Fruit fly (Drosophila melanogaster): ENCODE measurements around the gene CG4586.

DNA sequence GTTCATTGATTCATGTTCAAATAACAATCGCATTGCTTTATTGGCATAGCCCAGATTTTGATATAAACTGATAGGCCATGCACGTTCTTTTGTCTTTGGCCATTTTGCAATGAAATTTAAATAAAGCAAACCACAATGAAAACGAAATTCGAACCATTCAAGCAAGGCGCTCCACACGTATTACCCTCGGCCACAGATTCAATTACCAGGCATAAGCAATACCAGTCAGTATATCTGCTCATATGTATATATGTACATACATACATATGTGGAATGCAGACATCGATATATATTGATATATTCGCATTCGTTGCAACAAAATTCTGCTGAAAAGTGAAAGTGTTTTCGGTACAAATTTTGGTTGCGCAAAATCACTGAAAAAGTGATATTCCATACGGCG lies 25.5 kb downstream of the CG4586 start:
- TF ChIP-seq usp (GFP tag; optimal IDR thresholded peaks at IDR 0.05) (no peak), psq (optimal IDR thresholded peaks at IDR 0.05) (no peak), EcR (GFP tag; optimal IDR thresholded peaks at IDR 0.05) (no peak), pan (optimal IDR thresholded peaks at IDR 0.05) (no peak)
